Worm (Caenorhabditis elegans): ENCODE measurements around the gene T14E8.2.

- TF ChIP-seq ceh-45 (GFP tag; IDR thresholded peaks at IDR 0.05) (no peak), pha-4 (tag; optimal IDR thresholded peaks at IDR 0.05) (no peak), dve-1 (tag; optimal IDR thresholded peaks at IDR 0.05) (no peak), elt-4 (tag; optimal IDR thresholded peaks at IDR 0.05) (no peak), pag-3 (tag; optimal IDR thresholded peaks at IDR 0.05; ENCODE audit: borderline replicate concordance) (no peak), syd-9 (tag; optimal IDR thresholded peaks at IDR 0.05) (no peak), nfya-1 (tag; optimal IDR thresholded peaks at IDR 0.05) (no peak), madf-2 (tag; optimal IDR thresholded peaks at IDR 0.05) (no peak), rnt-1 (tag; optimal IDR thresholded peaks at IDR 0.05) (no peak), ceh-34 (tag; optimal IDR thresholded peaks at IDR 0.05) (no peak), lim-6 (tag; optimal IDR thresholded peaks at IDR 0.05) (no peak), C08G9.2 (tag; optimal IDR thresholded peaks at IDR 0.05) (no peak), tbx-7 (tag; optimal IDR thresholded peaks at IDR 0.05) (no peak)
Observed at ce11 chrX:6542692-6543091, at the start of gene T14E8.2.

Measured in whole organism, late embryonic.